Fruit fly (Drosophila melanogaster): ENCODE data around the gene Cyt-c1L.

Cyt-c1L gene

DNA sequence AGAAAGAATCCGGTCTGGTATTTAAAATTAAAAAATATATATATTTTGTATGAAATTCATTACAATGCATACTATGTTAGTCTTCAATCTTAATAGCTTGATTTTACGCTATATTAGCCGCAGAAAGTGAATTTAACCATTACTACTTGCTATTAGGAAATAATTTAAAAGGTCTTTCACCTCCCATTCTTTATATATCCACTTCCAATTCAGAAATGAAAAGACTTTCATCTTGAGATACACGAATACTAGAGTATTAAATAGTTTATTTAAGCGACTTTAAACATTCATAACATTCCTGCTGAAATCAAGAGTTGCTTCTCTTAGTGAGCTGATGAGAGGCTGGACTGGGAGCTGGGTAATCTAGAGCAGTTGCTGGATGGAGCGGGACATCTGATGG lies 40.8 kb upstream of the Cyt-c1L start, which contains the start of gene CG31445:
Gene CG31445 (minus strand): TSS at position 101 of the 400 bp plus-strand sequence.
- no peak for TF ChIP-seq woc (GFP tag; optimal IDR thresholded peaks at IDR 0.05)
- no peak for TF ChIP-seq fru (GFP tag; optimal IDR thresholded peaks at IDR 0.05)
- no peak for TF ChIP-seq Vsx2 (GFP tag; optimal IDR thresholded peaks at IDR 0.05; ENCODE audit: partially characterized antibody)
- no peak for TF ChIP-seq h (GFP tag; optimal IDR thresholded peaks at IDR 0.05)
- TF ChIP-seq HLH106 (tag; optimal IDR thresholded peaks at IDR 0.05) = no peak
- TF ChIP-seq Abd-B (GFP tag; optimal IDR thresholded peaks at IDR 0.05) = no peak
- TF ChIP-seq br (GFP tag; optimal IDR thresholded peaks at IDR 0.05) = no peak
- TF ChIP-seq Jra (GFP tag; optimal IDR thresholded peaks at IDR 0.05) = no peak
- TF ChIP-seq CG9705 (GFP tag; optimal IDR thresholded peaks at IDR 0.05) = no peak
- no peak for TF ChIP-seq dsf (GFP tag; optimal IDR thresholded peaks at IDR 0.05; ENCODE audit: borderline replicate concordance)

dm6 chr3R:29238623-29239022 lies 34.7 kb upstream of the Cyt-c1L start, which contains the start of gene CG11951:
Gene CG11951 (minus strand): TSS chr3R:29238723.
- TF ChIP-seq usp (GFP tag; optimal IDR thresholded peaks at IDR 0.05) = no peak
- no peak for TF ChIP-seq CG9705 (GFP tag; optimal IDR thresholded peaks at IDR 0.05)
- TF ChIP-seq jim (GFP tag; optimal IDR thresholded peaks at IDR 0.05) = no peak
- TF ChIP-seq Dif (GFP tag; optimal IDR thresholded peaks at IDR 0.05; ENCODE audit: partially characterized antibody) = no peak
- no peak for TF ChIP-seq Sp1 (GFP tag; optimal IDR thresholded peaks at IDR 0.05)
- TF ChIP-seq HLH106 (tag; optimal IDR thresholded peaks at IDR 0.05) = no peak
- TF ChIP-seq dmrt93B (GFP tag; optimal IDR thresholded peaks at IDR 0.05) = no peak
- no peak for TF ChIP-seq brk (GFP tag; optimal IDR thresholded peaks at IDR 0.05)
- TF ChIP-seq sage (GFP tag; optimal IDR thresholded peaks at IDR 0.05) = no peak
- TF ChIP-seq br (GFP tag; optimal IDR thresholded peaks at IDR 0.05) = no peak
- no peak for TF ChIP-seq lola (GFP tag; optimal IDR thresholded peaks at IDR 0.05)
- no peak for TF ChIP-seq woc (GFP tag; optimal IDR thresholded peaks at IDR 0.05)
- no peak for TF ChIP-seq psq (GFP tag; optimal IDR thresholded peaks at IDR 0.05)
- TF ChIP-seq dl (GFP tag; optimal IDR thresholded peaks at IDR 0.05; ENCODE audit: insufficient read depth in 1 of 2, partially characterized antibody in 2 of 2) = no peak

DNA sequence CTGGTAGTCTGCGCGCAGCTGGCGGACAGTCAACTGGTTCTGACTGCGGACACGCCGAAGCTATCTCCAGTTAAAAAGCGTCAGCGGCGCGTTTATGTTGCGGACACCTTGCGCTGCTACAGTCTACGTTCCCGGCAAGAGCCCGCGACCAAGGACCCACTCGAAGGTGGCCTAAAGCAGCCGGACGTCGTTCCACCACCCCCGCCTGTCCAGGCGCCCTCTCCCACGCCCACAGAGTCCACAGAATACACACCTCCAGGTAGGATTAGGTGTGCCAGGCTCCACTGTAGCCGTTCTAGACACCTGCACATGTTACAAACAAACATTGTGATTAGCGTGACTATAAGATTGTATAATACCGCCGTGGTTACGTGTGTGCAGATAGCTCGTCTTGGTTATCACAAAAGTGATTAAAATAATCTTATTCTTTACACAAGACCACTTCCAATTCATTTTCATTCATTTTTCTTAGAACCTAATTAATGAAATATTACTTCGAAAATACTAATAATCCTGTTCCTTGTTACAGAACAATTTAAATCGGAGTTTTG lies 26.7 kb upstream of the Cyt-c1L start:
- no peak for TF ChIP-seq CrebA (GFP tag; optimal IDR thresholded peaks at IDR 0.05; ENCODE audit: borderline replicate concordance)
- no peak for TF ChIP-seq OdsH (GFP tag; optimal IDR thresholded peaks at IDR 0.05)
- no peak for TF ChIP-seq GATAd (GFP tag; optimal IDR thresholded peaks at IDR 0.05)
- TF ChIP-seq psq (GFP tag; optimal IDR thresholded peaks at IDR 0.05) = no peak
- no peak for TF ChIP-seq Vsx2 (GFP tag; optimal IDR thresholded peaks at IDR 0.05; ENCODE audit: partially characterized antibody)
- TF ChIP-seq Jra (GFP tag; optimal IDR thresholded peaks at IDR 0.05) = no peak
- no peak for TF ChIP-seq Hr78 (GFP tag; optimal IDR thresholded peaks at IDR 0.05)
- no peak for TF ChIP-seq Hnf4 (GFP tag; optimal IDR thresholded peaks at IDR 0.05)
- TF ChIP-seq CG9705 (GFP tag; optimal IDR thresholded peaks at IDR 0.05) = no peak
- no peak for TF ChIP-seq ey (GFP tag; optimal IDR thresholded peaks at IDR 0.05)
- no peak for TF ChIP-seq Sp1 (GFP tag; optimal IDR thresholded peaks at IDR 0.05)
- TF ChIP-seq Dfd (GFP tag; optimal IDR thresholded peaks at IDR 0.05) = no peak
- TF ChIP-seq sv (GFP tag; optimal IDR thresholded peaks at IDR 0.05) = no peak
- no peak for TF ChIP-seq usp (GFP tag; optimal IDR thresholded peaks at IDR 0.05)
- no peak for TF ChIP-seq woc (GFP tag; optimal IDR thresholded peaks at IDR 0.05)
- no peak for TF ChIP-seq N (GFP tag; optimal IDR thresholded peaks at IDR 0.05)
- no peak for TF ChIP-seq Hr83 (GFP tag; optimal IDR thresholded peaks at IDR 0.05; ENCODE audit: poor library complexity, severe bottlenecking)
- no peak for TF ChIP-seq jim (GFP tag; optimal IDR thresholded peaks at IDR 0.05)
- no peak for TF ChIP-seq Myc (optimal IDR thresholded peaks at IDR 0.05)
- TF ChIP-seq dmrt93B (GFP tag; optimal IDR thresholded peaks at IDR 0.05) = no peak

DNA sequence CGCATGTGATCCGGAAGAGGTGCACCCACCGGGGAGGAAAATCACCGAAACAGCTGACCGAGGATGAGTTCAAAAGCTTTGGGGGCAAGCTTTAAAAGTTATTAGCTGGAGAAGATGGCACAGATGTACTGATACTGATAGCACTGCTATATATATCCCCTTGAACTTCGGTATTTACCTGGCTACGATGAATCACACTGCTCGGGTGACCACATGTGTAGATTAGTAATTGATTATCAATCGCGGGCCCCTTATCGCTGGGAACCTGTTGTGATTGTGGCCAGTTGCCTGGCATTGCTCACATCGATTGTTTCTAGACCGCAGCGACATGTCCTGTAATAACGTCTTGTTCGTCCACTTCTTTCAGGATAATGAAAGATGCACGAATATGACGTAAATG lies 26.0 kb upstream of the Cyt-c1L start:
- TF ChIP-seq usp (GFP tag; optimal IDR thresholded peaks at IDR 0.05) (no peak), sage (GFP tag; optimal IDR thresholded peaks at IDR 0.05) (no peak), Rel (GFP tag; optimal IDR thresholded peaks at IDR 0.05) (no peak), Rel (tag; optimal IDR thresholded peaks at IDR 0.05) (no peak), Vsx2 (GFP tag; optimal IDR thresholded peaks at IDR 0.05; ENCODE audit: partially characterized antibody) (no peak), pan (optimal IDR thresholded peaks at IDR 0.05) (no peak), ey (GFP tag; optimal IDR thresholded peaks at IDR 0.05) (no peak), N (GFP tag; optimal IDR thresholded peaks at IDR 0.05) (no peak), Hr78 (GFP tag; optimal IDR thresholded peaks at IDR 0.05) (no peak), dmrt93B (GFP tag; optimal IDR thresholded peaks at IDR 0.05) (no peak), Jra (GFP tag; optimal IDR thresholded peaks at IDR 0.05) (no peak), dl (GFP tag; optimal IDR thresholded peaks at IDR 0.05; ENCODE audit: insufficient read depth in 1 of 2, partially characterized antibody in 2 of 2) (no peak), CG32264 (GFP tag; optimal IDR thresholded peaks at IDR 0.05) (no peak), h (GFP tag; optimal IDR thresholded peaks at IDR 0.05) (no peak), Abd-B (GFP tag; optimal IDR thresholded peaks at IDR 0.05) (no peak), Sp1 (GFP tag; optimal IDR thresholded peaks at IDR 0.05) (no peak), foxo (GFP tag; optimal IDR thresholded peaks at IDR 0.05) (no peak), Myc (optimal IDR thresholded peaks at IDR 0.05) (no peak), OdsH (GFP tag; optimal IDR thresholded peaks at IDR 0.05) (no peak), CrebA (GFP tag; optimal IDR thresholded peaks at IDR 0.05; ENCODE audit: borderline replicate concordance) (no peak)
